Worm (Caenorhabditis elegans) whole organism, L4 larva: ENCODE data around the gene K06H7.8.

Experiments used
- fos-1 ChIP-seq: fragments of 150-350 bp; optimal IDR thresholded peaks from 2 replicates; lab custom pipeline; 2014; ENCODE audit warnings: missing biosample characterization, missing genetic modification characterization
- skn-1 ChIP-seq: fragments of 150-350 bp; optimal IDR thresholded peaks from 2 replicates; lab custom pipeline; 2014; ENCODE audit warnings: missing biosample characterization, missing genetic modification characterization
- tag-97 ChIP-seq: fragments of 200-800 bp; sonication (Bioruptor generic); IDR thresholded peaks from 2 replicates; pipeline ENCODE4 v1.3.6; 2022; ENCODE audit warnings: missing genetic modification characterization, missing compliant biosample characterization

- TF ChIP-seq skn-1 (tag; lab: Kevin White, UChicago) = no peak
- no peak for TF ChIP-seq tag-97 (GFP tag; lab: Robert Waterston, UW)
- no peak for TF ChIP-seq fos-1 (tag; lab: Kevin White, UChicago)
Observed at ce11 chrIII:8091408-8091807, 6.6 kb downstream of the K06H7.8 start, which contains the start of gene idi-1.
